Worm (Caenorhabditis elegans) whole organism, late embryonic: ENCODE data around the gene odr-4.

Experiments used
- C08G9.2 ChIP-seq: sonication (generic microtip); optimal IDR thresholded peaks from 2 replicates; lab custom pipeline; 2016; ENCODE audit warnings: mild to moderate bottlenecking, missing genetic modification characterization, moderate library complexity, missing compliant biosample characterization
- C38D4.7 ChIP-seq: fragments of 200-800 bp; sonication (Bioruptor generic); optimal IDR thresholded peaks from 2 replicates; lab custom pipeline; 2018; ENCODE audit warnings: mild to moderate bottlenecking, missing genetic modification characterization, moderate library complexity, missing compliant biosample characterization
- T23F11.4 ChIP-seq: fragments of 200-800 bp; sonication (Bioruptor generic); optimal IDR thresholded peaks from 2 replicates; lab custom pipeline; 2018; ENCODE audit warnings: mild to moderate bottlenecking, missing genetic modification characterization, missing compliant biosample characterization
- Y22D7AL.16 ChIP-seq: sonication (generic microtip); optimal IDR thresholded peaks from 2 replicates; lab custom pipeline; 2016; ENCODE audit warnings: missing genetic modification characterization, missing compliant biosample characterization
- ama-1 ChIP-seq: fragments of 150-350 bp; optimal IDR thresholded peaks from 2 replicates; lab custom pipeline; 2014
- ceh-14 ChIP-seq: sonication (generic microtip); optimal IDR thresholded peaks from 2 replicates; lab custom pipeline; 2016; ENCODE audit warnings: missing genotype, missing genetic modification characterization, missing compliant biosample characterization
- ceh-19 ChIP-seq: fragments of 200-800 bp; sonication (Bioruptor generic); optimal IDR thresholded peaks from 2 replicates; lab custom pipeline; 2018; ENCODE audit warnings: mild to moderate bottlenecking, missing genetic modification characterization, missing compliant biosample characterization
- ceh-30 ChIP-seq: fragments of 150-350 bp; optimal IDR thresholded peaks from 2 replicates; lab custom pipeline; 2014; ENCODE audit warnings: missing biosample characterization, missing genetic modification characterization
- ceh-31 ChIP-seq: sonication (generic microtip); optimal IDR thresholded peaks from 2 replicates; lab custom pipeline; 2016; ENCODE audit warnings: missing genetic modification characterization, missing compliant biosample characterization
- ceh-48 ChIP-seq: sonication (generic microtip); optimal IDR thresholded peaks from 2 replicates; lab custom pipeline; 2016; ENCODE audit warnings: missing genetic modification characterization, inconsistent platforms, missing compliant biosample characterization
- ceh-6 ChIP-seq: fragments of 200-800 bp; sonication (Bioruptor generic); optimal IDR thresholded peaks from 2 replicates; lab custom pipeline; 2018; ENCODE audit warnings: mild to moderate bottlenecking, missing genetic modification characterization, missing compliant biosample characterization
- dmd-4 ChIP-seq: sonication (generic microtip); optimal IDR thresholded peaks from 2 replicates; lab custom pipeline; 2016; ENCODE audit warnings: borderline replicate concordance, missing genetic modification characterization, missing compliant biosample characterization
- ets-4 ChIP-seq: sonication (generic microtip); optimal IDR thresholded peaks from 2 replicates; lab custom pipeline; 2016; ENCODE audit warnings: missing genetic modification characterization, missing compliant biosample characterization
- eyg-1 ChIP-seq: sonication (generic microtip); optimal IDR thresholded peaks from 2 replicates; lab custom pipeline; 2016; ENCODE audit warnings: missing genotype, missing genetic modification characterization, missing compliant biosample characterization
- fax-1 ChIP-seq: sonication (generic microtip); optimal IDR thresholded peaks from 2 replicates; lab custom pipeline; 2016; ENCODE audit warnings: missing genotype, missing genetic modification characterization, missing compliant biosample characterization
- fkh-10 ChIP-seq: fragments of 150-350 bp; optimal IDR thresholded peaks from 2 replicates; lab custom pipeline; 2014; ENCODE audit warnings: missing biosample characterization, missing genetic modification reagents, missing genetic modification characterization
- gmeb-2 ChIP-seq: sonication (generic microtip); optimal IDR thresholded peaks from 2 replicates; lab custom pipeline; 2016; ENCODE audit warnings: missing genetic modification characterization, inconsistent platforms, missing compliant biosample characterization
- hlh-15 ChIP-seq: sonication (generic microtip); optimal IDR thresholded peaks from 2 replicates; lab custom pipeline; 2016; ENCODE audit warnings: missing genetic modification characterization, missing compliant biosample characterization
- hlh-30 ChIP-seq: sonication (generic microtip); optimal IDR thresholded peaks from 2 replicates; lab custom pipeline; 2017; ENCODE audit warnings: antibody characterized with exemption, missing genetic modification characterization, missing compliant biosample characterization; ENCODE audit not compliant: insufficient read depth
- mec-3 ChIP-seq: sonication (generic microtip); optimal IDR thresholded peaks from 2 replicates; lab custom pipeline; 2016; ENCODE audit warnings: borderline replicate concordance, missing genetic modification characterization, missing compliant biosample characterization
- nfya-1 ChIP-seq: sonication (generic microtip); optimal IDR thresholded peaks from 2 replicates; lab custom pipeline; 2017; ENCODE audit warnings: missing genetic modification characterization, mild to moderate bottlenecking, missing compliant biosample characterization, antibody characterized with exemption, moderate library complexity
- nhr-11 ChIP-seq: fragments of 150-350 bp; optimal IDR thresholded peaks from 2 replicates; lab custom pipeline; 2014; ENCODE audit warnings: missing biosample characterization, missing genetic modification characterization
- nhr-232 ChIP-seq: sonication (generic microtip); optimal IDR thresholded peaks from 2 replicates; lab custom pipeline; 2016; ENCODE audit warnings: missing genetic modification characterization, missing compliant biosample characterization
- npax-4 ChIP-seq: sonication (generic microtip); optimal IDR thresholded peaks from 2 replicates; lab custom pipeline; 2016; ENCODE audit warnings: missing genetic modification characterization, missing compliant biosample characterization
- odd-2 ChIP-seq: sonication (generic microtip); optimal IDR thresholded peaks from 2 replicates; lab custom pipeline; 2017; ENCODE audit warnings: antibody characterized with exemption, mild to moderate bottlenecking, missing genetic modification characterization, missing compliant biosample characterization
- pax-1 ChIP-seq: fragments of 150-350 bp; optimal IDR thresholded peaks from 2 replicates; lab custom pipeline; 2014; ENCODE audit warnings: missing biosample characterization, missing genetic modification characterization
- pha-2 ChIP-seq: sonication (generic microtip); optimal IDR thresholded peaks from 2 replicates; lab custom pipeline; 2017; ENCODE audit warnings: mild to moderate bottlenecking, missing genetic modification characterization, missing compliant biosample characterization
- pha-4 ChIP-seq: fragments of 150-350 bp; optimal IDR thresholded peaks from 2 replicates; lab custom pipeline; 2018; ENCODE audit warnings: missing biosample characterization, missing genetic modification reagents, missing genetic modification characterization
- pqm-1 ChIP-seq: sonication (generic microtip); optimal IDR thresholded peaks from 2 replicates; lab custom pipeline; 2016; ENCODE audit warnings: missing genetic modification characterization, missing compliant biosample characterization
- pros-1 ChIP-seq: fragments of 150-350 bp; optimal IDR thresholded peaks from 2 replicates; lab custom pipeline; 2014; ENCODE audit warnings: missing biosample characterization, missing genetic modification reagents, missing genetic modification characterization
- ref-2 ChIP-seq: sonication (generic microtip); optimal IDR thresholded peaks from 2 replicates; lab custom pipeline; 2016; ENCODE audit warnings: missing genetic modification characterization, missing compliant biosample characterization
- rnt-1 ChIP-seq: sonication (generic microtip); optimal IDR thresholded peaks from 2 replicates; lab custom pipeline; 2016; ENCODE audit warnings: missing genetic modification characterization, missing compliant biosample characterization
- sdc-2 ChIP-seq: sonication (generic microtip); optimal IDR thresholded peaks from 2 replicates; lab custom pipeline; 2016; ENCODE audit warnings: missing genotype, missing genetic modification characterization, missing compliant biosample characterization
- sox-4 ChIP-seq: sonication (generic microtip); optimal IDR thresholded peaks from 2 replicates; lab custom pipeline; 2017; ENCODE audit warnings: mild to moderate bottlenecking, missing genetic modification characterization, inconsistent platforms, missing compliant biosample characterization
- syd-9 ChIP-seq: sonication (generic microtip); optimal IDR thresholded peaks from 2 replicates; lab custom pipeline; 2016; ENCODE audit warnings: mild to moderate bottlenecking, missing genetic modification characterization, moderate library complexity, missing compliant biosample characterization
- tbx-2 ChIP-seq: sonication (generic microtip); optimal IDR thresholded peaks from 2 replicates; lab custom pipeline; 2016; ENCODE audit warnings: missing genetic modification characterization, missing compliant biosample characterization
- tbx-7 ChIP-seq: sonication (generic microtip); optimal IDR thresholded peaks from 2 replicates; lab custom pipeline; 2016; ENCODE audit warnings: missing genotype, missing genetic modification characterization, missing compliant biosample characterization
- unc-3 ChIP-seq, 2 experiments: fragments of 200-800 bp in 1 of 2; sonication (Bioruptor generic) in 1 of 2; sonication (generic microtip) in 1 of 2; conservative IDR thresholded peaks in 1 of 2; optimal IDR thresholded peaks in 1 of 2; 2 replicates each; pipeline versions ENCODE4 v1.3.6 to Lab custom; 2016 to 2022; ENCODE audit warnings: missing compliant biosample characterization in 2 of 2, missing genetic modification characterization in 2 of 2, missing genetic modification reagents in 1 of 2
- unc-42 ChIP-seq: sonication (generic microtip); optimal IDR thresholded peaks from 2 replicates; lab custom pipeline; 2016; ENCODE audit warnings: missing genotype, missing genetic modification characterization, missing compliant biosample characterization

odr-4 gene

ce11 chrIII:6695189-6695588 is 35.4 kb upstream of the odr-4 start:
- no peak for TF ChIP-seq eyg-1 (tag; lab: Kevin White, UChicago)
- TF ChIP-seq nfya-1 (tag; lab: Kevin White, UChicago), result peak; percentile 12
- TF ChIP-seq C08G9.2 (tag; lab: Kevin White, UChicago), result peak; percentile 4
- TF ChIP-seq fkh-10 (GFP tag; lab: Kevin White, UChicago), result no peak
- TF ChIP-seq ceh-31 (tag; lab: Kevin White, UChicago), result peak; percentile 54

- no peak for TF ChIP-seq fax-1 (tag; lab: Kevin White, UChicago)
- TF ChIP-seq hlh-15 (tag; lab: Kevin White, UChicago), result no peak
- no peak for TF ChIP-seq unc-42 (tag; lab: Kevin White, UChicago)
- no peak for TF ChIP-seq eyg-1 (tag; lab: Kevin White, UChicago)
- TF ChIP-seq, all 69 proteins: peak for 0
Measured at ce11 chrIII:6705515-6705914, 25.1 kb upstream of the odr-4 start, which contains the start of gene F37A4.6. F37A4.6 (plus strand) TSS chrIII:6705815.

ce11 chrIII:6709983-6710382 is 20.6 kb upstream of the odr-4 start, which contains the start of gene isw-1:
isw-1 (minus strand) TSS chrIII:6710100.
- TF ChIP-seq ceh-19 (GFP tag; lab: Kevin White, UChicago) (no peak), syd-9 (tag; lab: Kevin White, UChicago) (no peak), ama-1 (lab: Kevin White, UChicago) (no peak), C38D4.7 (GFP tag; lab: Kevin White, UChicago) (no peak), dmd-4 (no peak), pha-4 (tag; lab: Kevin White, UChicago) (no peak), pha-2 (tag; lab: Kevin White, UChicago) (no peak), tbx-7 (no peak), sox-4 (tag; lab: Kevin White, UChicago) (no peak), tbx-2 (tag; lab: Kevin White, UChicago) (peak; percentile 8), mec-3 (no peak), pros-1 (tag; lab: Kevin White, UChicago) (no peak), ref-2 (peak; percentile 55), C08G9.2 (tag; lab: Kevin White, UChicago) (no peak), nhr-232 (tag; lab: Kevin White, UChicago) (no peak), fkh-10 (GFP tag; lab: Kevin White, UChicago) (no peak), ceh-6 (GFP tag; lab: Kevin White, UChicago) (no peak), ceh-48 (no peak), nfya-1 (tag; lab: Kevin White, UChicago) (peak; percentile 10), sdc-2 (no peak), pqm-1 (tag; lab: Kevin White, UChicago) (no peak), hlh-30 (tag; lab: Kevin White, UChicago) (no peak), Y22D7AL.16 (no peak), T23F11.4 (GFP tag; lab: Kevin White, UChicago) (no peak), unc-3 (GFP tag; conservative IDR thresholded peaks at IDR 0.05; lab: Robert Waterston, UW) (no peak), unc-3 (tag; optimal IDR thresholded peaks at IDR 0.05; lab: Kevin White, UChicago) (no peak), rnt-1 (tag; lab: Kevin White, UChicago) (no peak), npax-4 (tag; lab: Kevin White, UChicago) (no peak), gmeb-2 (tag; lab: Kevin White, UChicago) (no peak), ceh-31 (tag; lab: Kevin White, UChicago) (peak; percentile 29), ceh-30 (tag; lab: Kevin White, UChicago) (no peak), ceh-14 (tag; lab: Kevin White, UChicago) (no peak), odd-2 (tag; lab: Kevin White, UChicago) (no peak), pax-1 (no peak), ets-4 (tag; lab: Kevin White, UChicago) (no peak), nhr-11 (no peak)
